Worm (Caenorhabditis elegans) whole organism, late embryonic: ENCODE data around the gene B0218.5.

Source experiments
- ceh-19 ChIP-seq: fragments of 200-800 bp; sonication (Bioruptor generic); optimal IDR thresholded peaks from 2 replicates; lab custom pipeline; 2018; ENCODE audit warnings: mild to moderate bottlenecking, missing genetic modification characterization, missing compliant biosample characterization
- fax-1 ChIP-seq: sonication (generic microtip); optimal IDR thresholded peaks from 2 replicates; lab custom pipeline; 2016; ENCODE audit warnings: missing genotype, missing genetic modification characterization, missing compliant biosample characterization
- hlh-13 ChIP-seq: fragments of 200-800 bp; sonication (Bioruptor generic); optimal IDR thresholded peaks from 2 replicates; lab custom pipeline; 2018; ENCODE audit warnings: mild to moderate bottlenecking, missing genetic modification characterization, missing compliant biosample characterization
- hlh-30 ChIP-seq: sonication (generic microtip); optimal IDR thresholded peaks from 2 replicates; lab custom pipeline; 2017; ENCODE audit warnings: antibody characterized with exemption, missing genetic modification characterization, missing compliant biosample characterization; ENCODE audit not compliant: insufficient read depth
- ttx-3 ChIP-seq: sonication (generic microtip); optimal IDR thresholded peaks from 2 replicates; lab custom pipeline; 2016; ENCODE audit warnings: missing genetic modification reagents, missing genetic modification characterization, missing compliant biosample characterization

ce11 chrIV:8127430-8127829, 29.6 kb downstream of the B0218.5 start:
- TF ChIP-seq hlh-30 (no peak), ceh-19 (GFP tag; lab: Kevin White, UChicago) (no peak), fax-1 (tag; lab: Kevin White, UChicago) (no peak), ttx-3 (no peak), hlh-13 (GFP tag; lab: Kevin White, UChicago) (no peak)
